Worm (Caenorhabditis elegans): ENCODE results near the gene mac-1.

DNA sequence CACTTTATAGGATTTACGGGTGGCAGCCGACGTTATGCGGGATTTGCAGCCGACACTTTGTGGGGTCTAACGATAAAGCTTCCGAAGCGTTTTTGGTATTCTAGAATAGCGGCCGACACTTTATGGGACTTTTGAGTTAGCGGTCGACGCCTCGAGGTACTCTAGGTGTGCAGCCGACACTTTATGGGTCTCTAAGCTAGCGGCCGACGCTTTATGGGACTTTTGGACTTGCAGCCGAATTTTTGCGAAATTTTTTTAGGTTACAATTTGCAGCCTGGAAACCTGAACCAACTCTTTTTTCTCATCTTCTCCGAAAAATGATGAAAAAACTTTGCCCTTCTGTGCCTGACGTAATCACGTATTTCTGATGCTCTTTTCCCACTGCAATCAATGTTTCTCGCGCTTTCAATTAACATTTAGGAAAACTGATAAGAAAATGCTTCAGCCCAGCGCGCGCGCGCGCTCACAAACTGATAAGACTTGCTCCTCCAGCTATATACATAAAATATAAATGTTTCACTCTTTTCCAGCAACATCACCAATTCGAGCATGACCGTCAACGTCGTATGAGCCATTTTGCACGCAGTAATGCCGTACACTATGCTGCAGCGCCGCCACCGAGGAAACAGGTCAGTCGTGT lies 21.4 kb downstream of the mac-1 start:
- TF ChIP-seq zag-1 (tag; optimal IDR thresholded peaks at IDR 0.05) (no peak), unc-39 (tag; optimal IDR thresholded peaks at IDR 0.05) (no peak), ama-1 (optimal IDR thresholded peaks at IDR 0.05) (no peak), C34F6.9 (tag; optimal IDR thresholded peaks at IDR 0.05) (no peak), elt-1 (tag; optimal IDR thresholded peaks at IDR 0.05) (no peak), ceh-82 (tag; optimal IDR thresholded peaks at IDR 0.05) (no peak), ZK546.5 (tag; optimal IDR thresholded peaks at IDR 0.05) (no peak)

Measured in whole organism, L2 larva.